Fruit fly (Drosophila melanogaster): Measurements from ENCODE around the gene CG31111.

DNA sequence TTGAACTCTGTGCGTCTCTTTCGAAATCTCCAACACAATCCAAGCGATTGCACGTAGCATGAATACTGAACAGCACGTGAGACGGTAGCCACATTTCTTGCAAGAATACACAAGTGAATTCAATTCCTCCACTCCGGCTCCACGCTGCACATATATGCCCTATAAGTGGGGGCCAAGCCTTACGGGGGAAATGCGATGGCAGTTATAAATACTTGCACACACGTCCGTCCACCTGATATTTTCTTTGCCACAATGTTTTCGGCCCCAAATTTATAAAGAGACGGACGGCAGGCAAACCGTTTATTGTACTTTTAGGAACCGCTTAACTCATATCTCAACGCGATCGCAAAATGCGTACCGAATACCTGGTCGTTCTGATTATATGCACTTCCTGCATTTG is 10.0 kb downstream of the CG31111 start, which contains the start of gene CG11786:
- TF ChIP-seq CTCF (optimal IDR thresholded peaks at IDR 0.05) (no peak), CG8478 (optimal IDR thresholded peaks at IDR 0.05) (no peak)

Measured in S2 (cell line).